Worm (Caenorhabditis elegans) whole organism, L3 larva: ENCODE results near the gene nhr-212.

ENCODE experiments used
- ceh-82 ChIP-seq: fragments of 150-350 bp; optimal IDR thresholded peaks from 2 replicates; lab custom pipeline; 2014; ENCODE audit warnings: missing biosample characterization, missing genetic modification characterization
- daf-12 ChIP-seq: fragments of 150-350 bp; optimal IDR thresholded peaks from 2 replicates; lab custom pipeline; 2014; ENCODE audit warnings: missing biosample characterization, missing genetic modification reagents, missing genetic modification characterization
- fos-1 ChIP-seq: fragments of 150-350 bp; optimal IDR thresholded peaks from 2 replicates; lab custom pipeline; 2014; ENCODE audit warnings: missing biosample characterization, missing genetic modification characterization
- jun-1 ChIP-seq: fragments of 150-350 bp; optimal IDR thresholded peaks from 2 replicates; lab custom pipeline; 2014; ENCODE audit warnings: missing biosample characterization, missing genetic modification reagents, missing genetic modification characterization
- nhr-11 ChIP-seq: fragments of 150-350 bp; optimal IDR thresholded peaks from 2 replicates; lab custom pipeline; 2014; ENCODE audit warnings: missing biosample characterization, missing genetic modification characterization
- nhr-12 ChIP-seq: fragments of 150-350 bp; optimal IDR thresholded peaks from 2 replicates; lab custom pipeline; 2014; ENCODE audit warnings: missing biosample characterization, missing genetic modification characterization
- nhr-76 ChIP-seq: fragments of 150-350 bp; sonication (generic microtip); optimal IDR thresholded peaks from 5 replicates; lab custom pipeline; 2014; ENCODE audit warnings: missing biosample characterization, missing genetic modification characterization
- snpc-4 ChIP-seq: fragments of 150-350 bp; optimal IDR thresholded peaks from 2 replicates; lab custom pipeline; 2014; ENCODE audit warnings: missing biosample characterization, missing genetic modification characterization
- unc-39 ChIP-seq: sonication (generic microtip); optimal IDR thresholded peaks from 4 replicates; lab custom pipeline; 2017; ENCODE audit warnings: missing biosample characterization, missing genetic modification characterization
- unc-62 ChIP-seq: fragments of 150-350 bp; sonication (generic microtip); optimal IDR thresholded peaks from 4 replicates; lab custom pipeline; 2014; ENCODE audit warnings: missing biosample characterization, missing genetic modification reagents, missing genetic modification characterization

- TF ChIP-seq ceh-82 (tag; lab: Kevin White, UChicago) = no peak
- TF ChIP-seq fos-1 (tag; lab: Kevin White, UChicago) = no peak
- TF ChIP-seq unc-62 (GFP tag; lab: Kevin White, UChicago) = no peak
- no peak for TF ChIP-seq nhr-11 (tag; lab: Kevin White, UChicago)
- TF ChIP-seq unc-39 (tag; lab: Kevin White, UChicago) = no peak
- no peak for TF ChIP-seq jun-1 (tag; lab: Kevin White, UChicago)
- TF ChIP-seq snpc-4 (tag; lab: Kevin White, UChicago) = no peak
- TF ChIP-seq nhr-76 (tag; lab: Kevin White, UChicago) = no peak
- TF ChIP-seq nhr-12 (tag; lab: Kevin White, UChicago) = no peak
- TF ChIP-seq daf-12 (tag; lab: Kevin White, UChicago) = no peak
Observed at ce11 chrV:462263-462662, 22.4 kb upstream of the nhr-212 start, which contains the start of gene nhr-202.
